Fruit fly (Drosophila melanogaster): ENCODE data around the gene CG12375.
A peak's percentile ranks its signal among the peaks of the same experiment; 100 is the strongest.

CG12375 gene

dm6 chr2L:8104094-8104493 lies 22.6 kb downstream of the CG12375 start (continued):
- TF ChIP-seq Fer1 (GFP tag; optimal IDR thresholded peaks at IDR 0.05) = peak; percentile 23
- no peak for TF ChIP-seq CG8281 (tag; optimal IDR thresholded peaks at IDR 0.05)
- peak; percentile 61 for TF ChIP-seq ftz-f1 (GFP tag; optimal IDR thresholded peaks at IDR 0.05)
- no peak for TF ChIP-seq CG33213 (GFP tag; optimal IDR thresholded peaks at IDR 0.05)
- TF ChIP-seq Eip74EF (GFP tag; optimal IDR thresholded peaks at IDR 0.05) = peak in 1 of 2 experiments; percentile 11
- TF ChIP-seq inv (GFP tag; IDR thresholded peaks at IDR 0.05; ENCODE audit: partially characterized antibody) = no peak
- TF ChIP-seq emc (GFP tag; optimal IDR thresholded peaks at IDR 0.05) = no peak
- no peak for TF ChIP-seq Dbx (GFP tag; IDR thresholded peaks at IDR 0.05)
- TF ChIP-seq ERR (GFP tag; optimal IDR thresholded peaks at IDR 0.05) = no peak
- TF ChIP-seq B-H2 (GFP tag; optimal IDR thresholded peaks at IDR 0.05) = no peak
- TF ChIP-seq CG3281 (GFP tag; optimal IDR thresholded peaks at IDR 0.05) = no peak
- TF ChIP-seq rib (GFP tag; IDR thresholded peaks at IDR 0.05) = peak; percentile 60
- no peak for TF ChIP-seq CG11085 (GFP tag; IDR thresholded peaks at IDR 0.05)
- TF ChIP-seq Aef1 (GFP tag; IDR thresholded peaks at IDR 0.05) = peak; percentile 64; the same call in 2 of the 3 replicates
- no peak for TF ChIP-seq CG2129 (GFP tag; IDR thresholded peaks at IDR 0.05; ENCODE audit: partially characterized antibody)
- peak; percentile 8; the same call in 1 of the 2 replicates for TF ChIP-seq CG13287 (GFP tag; IDR thresholded peaks at IDR 0.05; ENCODE audit: partially characterized antibody)
- TF ChIP-seq hth (optimal IDR thresholded peaks at IDR 0.05) = no peak
- TF ChIP-seq ro (GFP tag; IDR thresholded peaks at IDR 0.05) = no peak
- TF ChIP-seq Hr78 (GFP tag; optimal IDR thresholded peaks at IDR 0.05) = peak in 1 of 2 experiments; percentile 79
- no peak for TF ChIP-seq CG7786 (GFP tag; optimal IDR thresholded peaks at IDR 0.05)
- TF ChIP-seq maf-S (GFP tag; optimal IDR thresholded peaks at IDR 0.05) = no peak
- TF ChIP-seq C15 (GFP tag; IDR thresholded peaks at IDR 0.05) = no peak
- TF ChIP-seq sens (GFP tag) = peak; percentile 41
- no peak for TF ChIP-seq Opbp (GFP tag; IDR thresholded peaks at IDR 0.05; ENCODE audit: partially characterized antibody)
- no peak for TF ChIP-seq CG30403 (GFP tag; optimal IDR thresholded peaks at IDR 0.05)
- TF ChIP-seq unc-4 (GFP tag; IDR thresholded peaks at IDR 0.05; ENCODE audit: partially characterized antibody) = no peak
- no peak for TF ChIP-seq tup (GFP tag; optimal IDR thresholded peaks at IDR 0.05)
- TF ChIP-seq corto (GFP tag; optimal IDR thresholded peaks at IDR 0.05) = no peak
- TF ChIP-seq Oli (tag; optimal IDR thresholded peaks at IDR 0.05) = no peak
- TF ChIP-seq CG1233 (GFP tag; optimal IDR thresholded peaks at IDR 0.05) = no peak
- TF ChIP-seq tap (tag; optimal IDR thresholded peaks at IDR 0.05) = no peak
- TF ChIP-seq Jarid2 (GFP tag; optimal IDR thresholded peaks at IDR 0.05) = no peak
- no peak for TF ChIP-seq sna (GFP tag; IDR thresholded peaks at IDR 0.05; ENCODE audit: partially characterized antibody)
- TF ChIP-seq fd64A (GFP tag; optimal IDR thresholded peaks at IDR 0.05) = no peak
- TF ChIP-seq CG6254 (GFP tag; optimal IDR thresholded peaks at IDR 0.05) = no peak
- no peak for TF ChIP-seq mld (GFP tag; IDR thresholded peaks at IDR 0.05; ENCODE audit: partially characterized antibody)
- TF ChIP-seq nau (GFP tag; optimal IDR thresholded peaks at IDR 0.05) = no peak
- no peak for TF ChIP-seq Rx (GFP tag; IDR thresholded peaks at IDR 0.05)
- no peak for TF ChIP-seq CG1603 (tag; optimal IDR thresholded peaks at IDR 0.05)
- TF ChIP-seq NFAT (GFP tag; IDR thresholded peaks at IDR 0.05) = no peak
- TF ChIP-seq ssp (GFP tag; IDR thresholded peaks at IDR 0.05) = no peak
- TF ChIP-seq ci (GFP tag; IDR thresholded peaks at IDR 0.05) = no peak; the same call in 2 of the 3 replicates
- peak; percentile 50 for TF ChIP-seq CG7745 (tag; optimal IDR thresholded peaks at IDR 0.05)
- peak; percentile 7 for TF ChIP-seq gro (GFP tag; optimal IDR thresholded peaks at IDR 0.05)
- TF ChIP-seq insv (GFP tag; optimal IDR thresholded peaks at IDR 0.05) = no peak
- TF ChIP-seq lmd (GFP tag; IDR thresholded peaks at IDR 0.05) = no peak
- no peak for TF ChIP-seq gce (GFP tag; IDR thresholded peaks at IDR 0.05)
- no peak for TF ChIP-seq CG18262 (tag; optimal IDR thresholded peaks at IDR 0.05)
- no peak for TF ChIP-seq vfl (GFP tag; optimal IDR thresholded peaks at IDR 0.05)
- TF ChIP-seq Trl (optimal IDR thresholded peaks at IDR 0.05) = peak; percentile 95 to 96
- TF ChIP-seq Trl (GFP tag; optimal IDR thresholded peaks at IDR 0.05) = no peak
- TF ChIP-seq dimm (GFP tag; IDR thresholded peaks at IDR 0.05) = no peak
